Fruit fly (Drosophila melanogaster) whole organism, embryonic: Measurements from ENCODE around the gene CG8907.

Experiments used
- CG11723 ChIP-seq: fragments of 200-800 bp; sonication (Bioruptor generic); optimal IDR thresholded peaks from 2 replicates; lab custom pipeline; 2017; ENCODE audit warnings: missing biosample characterization, mild to moderate bottlenecking, missing genetic modification characterization
- CG3281 ChIP-seq: fragments of 200-800 bp; sonication (Bioruptor generic); optimal IDR thresholded peaks from 3 replicates; lab custom pipeline; 2017; ENCODE audit warnings: missing biosample characterization, mild to moderate bottlenecking, missing genetic modification characterization
- her ChIP-seq: fragments of 200-800 bp; sonication (Bioruptor generic); optimal IDR thresholded peaks from 2 replicates; lab custom pipeline; 2016; ENCODE audit warnings: missing biosample characterization, missing genetic modification characterization
- tup ChIP-seq: fragments of 200-800 bp; sonication (Bioruptor generic); optimal IDR thresholded peaks from 2 replicates; lab custom pipeline; 2016; ENCODE audit warnings: missing biosample characterization, mild to moderate bottlenecking, missing genetic modification characterization, moderate library complexity

DNA sequence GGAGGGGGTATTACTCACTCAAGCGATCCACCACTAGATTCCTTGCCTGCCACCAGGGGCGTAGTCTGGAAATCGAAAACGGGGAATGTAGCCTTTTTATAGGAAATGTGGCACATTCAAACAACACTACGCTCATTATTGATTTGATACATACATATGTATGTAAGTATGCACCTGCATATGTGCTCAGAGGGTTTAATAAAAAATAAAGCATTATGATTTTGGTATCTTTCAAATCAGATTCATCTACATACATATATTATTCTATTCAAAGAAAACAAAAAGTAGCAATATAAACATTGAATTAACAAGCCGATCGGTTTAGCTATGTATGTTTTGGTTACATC lies 48.8 kb downstream of the CG8907 start:
- no peak for TF ChIP-seq her
- no peak for TF ChIP-seq CG11723 (GFP tag; lab: Kevin White, UChicago)
- TF ChIP-seq CG3281 (GFP tag; lab: Kevin White, UChicago): peak; percentile 15
- TF ChIP-seq tup (GFP tag; lab: Kevin White, UChicago): no peak
